Worm (Caenorhabditis elegans) whole organism, late embryonic: ENCODE results near the gene T25B2.1.

Experiments used
- C08G9.2 ChIP-seq: sonication (generic microtip); optimal IDR thresholded peaks from 2 replicates; lab custom pipeline; 2016; ENCODE audit warnings: mild to moderate bottlenecking, missing genetic modification characterization, moderate library complexity, missing compliant biosample characterization
- C38D4.7 ChIP-seq: fragments of 200-800 bp; sonication (Bioruptor generic); optimal IDR thresholded peaks from 2 replicates; lab custom pipeline; 2018; ENCODE audit warnings: mild to moderate bottlenecking, missing genetic modification characterization, moderate library complexity, missing compliant biosample characterization
- F13H6.1 ChIP-seq: sonication (generic microtip); optimal IDR thresholded peaks from 2 replicates; lab custom pipeline; 2016; ENCODE audit warnings: missing genetic modification characterization, missing compliant biosample characterization
- K02D7.2 ChIP-seq: sonication (generic microtip); optimal IDR thresholded peaks from 2 replicates; lab custom pipeline; 2017; ENCODE audit warnings: mild to moderate bottlenecking, missing genetic modification characterization, missing compliant biosample characterization
- ceh-14 ChIP-seq: sonication (generic microtip); optimal IDR thresholded peaks from 2 replicates; lab custom pipeline; 2016; ENCODE audit warnings: missing genotype, missing genetic modification characterization, missing compliant biosample characterization
- ceh-19 ChIP-seq: fragments of 200-800 bp; sonication (Bioruptor generic); optimal IDR thresholded peaks from 2 replicates; lab custom pipeline; 2018; ENCODE audit warnings: mild to moderate bottlenecking, missing genetic modification characterization, missing compliant biosample characterization
- ceh-22 ChIP-seq: sonication (generic microtip); optimal IDR thresholded peaks from 2 replicates; lab custom pipeline; 2017; ENCODE audit warnings: missing biosample characterization, missing genetic modification characterization
- ceh-31 ChIP-seq: sonication (generic microtip); optimal IDR thresholded peaks from 2 replicates; lab custom pipeline; 2016; ENCODE audit warnings: missing genetic modification characterization, missing compliant biosample characterization
- ceh-45 ChIP-seq: fragments of 200-800 bp; sonication (Bioruptor generic); IDR thresholded peaks from 2 replicates; pipeline ENCODE4 v1.3.6; 2022; ENCODE audit warnings: missing genetic modification reagents, missing genetic modification characterization, missing compliant biosample characterization
- ceh-48 ChIP-seq: sonication (generic microtip); optimal IDR thresholded peaks from 2 replicates; lab custom pipeline; 2016; ENCODE audit warnings: missing genetic modification characterization, inconsistent platforms, missing compliant biosample characterization
- ceh-6 ChIP-seq: fragments of 200-800 bp; sonication (Bioruptor generic); optimal IDR thresholded peaks from 2 replicates; lab custom pipeline; 2018; ENCODE audit warnings: mild to moderate bottlenecking, missing genetic modification characterization, missing compliant biosample characterization
- ceh-9 ChIP-seq: sonication (generic microtip); optimal IDR thresholded peaks from 2 replicates; lab custom pipeline; 2016; ENCODE audit warnings: mild to moderate bottlenecking, missing genetic modification characterization, inconsistent platforms, missing compliant biosample characterization
- che-1 ChIP-seq: sonication (generic microtip); optimal IDR thresholded peaks from 2 replicates; lab custom pipeline; 2016; ENCODE audit warnings: mild to moderate bottlenecking, missing genetic modification characterization, missing compliant biosample characterization
- dmd-4 ChIP-seq: sonication (generic microtip); optimal IDR thresholded peaks from 2 replicates; lab custom pipeline; 2016; ENCODE audit warnings: borderline replicate concordance, missing genetic modification characterization, missing compliant biosample characterization
- dve-1 ChIP-seq: sonication (generic microtip); optimal IDR thresholded peaks from 2 replicates; lab custom pipeline; 2017; ENCODE audit warnings: antibody characterized with exemption, mild to moderate bottlenecking, missing genetic modification characterization, missing compliant biosample characterization
- elt-2 ChIP-seq: sonication (generic microtip); optimal IDR thresholded peaks from 2 replicates; lab custom pipeline; 2016; ENCODE audit warnings: missing genetic modification reagents, missing genetic modification characterization, missing compliant biosample characterization
- hlh-30 ChIP-seq: sonication (generic microtip); optimal IDR thresholded peaks from 2 replicates; lab custom pipeline; 2017; ENCODE audit warnings: antibody characterized with exemption, missing genetic modification characterization, missing compliant biosample characterization; ENCODE audit not compliant: insufficient read depth
- hlh-6 ChIP-seq: sonication (generic microtip); optimal IDR thresholded peaks from 2 replicates; lab custom pipeline; 2016; ENCODE audit warnings: missing genotype, missing genetic modification characterization, missing compliant biosample characterization
- hlh-8 ChIP-seq: sonication (generic microtip); optimal IDR thresholded peaks from 2 replicates; lab custom pipeline; 2016; ENCODE audit warnings: missing genotype, missing genetic modification characterization, missing compliant biosample characterization
- lin-11 ChIP-seq: fragments of 200-800 bp; sonication (Bioruptor generic); optimal IDR thresholded peaks from 2 replicates; lab custom pipeline; 2018; ENCODE audit warnings: mild to moderate bottlenecking, missing genetic modification characterization, missing compliant biosample characterization
- madf-2 ChIP-seq: sonication (generic microtip); optimal IDR thresholded peaks from 2 replicates; lab custom pipeline; 2017; ENCODE audit warnings: missing genetic modification characterization, missing compliant biosample characterization
- mec-3 ChIP-seq: sonication (generic microtip); optimal IDR thresholded peaks from 2 replicates; lab custom pipeline; 2016; ENCODE audit warnings: borderline replicate concordance, missing genetic modification characterization, missing compliant biosample characterization
- nfya-1 ChIP-seq: sonication (generic microtip); optimal IDR thresholded peaks from 2 replicates; lab custom pipeline; 2017; ENCODE audit warnings: missing genetic modification characterization, mild to moderate bottlenecking, missing compliant biosample characterization, antibody characterized with exemption, moderate library complexity
- odd-2 ChIP-seq: sonication (generic microtip); optimal IDR thresholded peaks from 2 replicates; lab custom pipeline; 2017; ENCODE audit warnings: antibody characterized with exemption, mild to moderate bottlenecking, missing genetic modification characterization, missing compliant biosample characterization
- pax-1 ChIP-seq: fragments of 150-350 bp; optimal IDR thresholded peaks from 2 replicates; lab custom pipeline; 2014; ENCODE audit warnings: missing biosample characterization, missing genetic modification characterization
- pha-2 ChIP-seq: sonication (generic microtip); optimal IDR thresholded peaks from 2 replicates; lab custom pipeline; 2017; ENCODE audit warnings: mild to moderate bottlenecking, missing genetic modification characterization, missing compliant biosample characterization
- pros-1 ChIP-seq: fragments of 150-350 bp; optimal IDR thresholded peaks from 2 replicates; lab custom pipeline; 2014; ENCODE audit warnings: missing biosample characterization, missing genetic modification reagents, missing genetic modification characterization
- ref-2 ChIP-seq: sonication (generic microtip); optimal IDR thresholded peaks from 2 replicates; lab custom pipeline; 2016; ENCODE audit warnings: missing genetic modification characterization, missing compliant biosample characterization
- rnt-1 ChIP-seq: sonication (generic microtip); optimal IDR thresholded peaks from 2 replicates; lab custom pipeline; 2016; ENCODE audit warnings: missing genetic modification characterization, missing compliant biosample characterization
- sdc-2 ChIP-seq: sonication (generic microtip); optimal IDR thresholded peaks from 2 replicates; lab custom pipeline; 2016; ENCODE audit warnings: missing genotype, missing genetic modification characterization, missing compliant biosample characterization
- syd-9 ChIP-seq: sonication (generic microtip); optimal IDR thresholded peaks from 2 replicates; lab custom pipeline; 2016; ENCODE audit warnings: mild to moderate bottlenecking, missing genetic modification characterization, moderate library complexity, missing compliant biosample characterization
- tbx-2 ChIP-seq: sonication (generic microtip); optimal IDR thresholded peaks from 2 replicates; lab custom pipeline; 2016; ENCODE audit warnings: missing genetic modification characterization, missing compliant biosample characterization
- ttx-3 ChIP-seq: sonication (generic microtip); optimal IDR thresholded peaks from 2 replicates; lab custom pipeline; 2016; ENCODE audit warnings: missing genetic modification reagents, missing genetic modification characterization, missing compliant biosample characterization
- unc-42 ChIP-seq: sonication (generic microtip); optimal IDR thresholded peaks from 2 replicates; lab custom pipeline; 2016; ENCODE audit warnings: missing genotype, missing genetic modification characterization, missing compliant biosample characterization
- unc-55 ChIP-seq: sonication (generic microtip); optimal IDR thresholded peaks from 2 replicates; lab custom pipeline; 2017; ENCODE audit warnings: missing biosample characterization, missing genetic modification reagents, missing genetic modification characterization
- unc-86 ChIP-seq: sonication (generic microtip); optimal IDR thresholded peaks from 2 replicates; lab custom pipeline; 2016; ENCODE audit warnings: missing genetic modification characterization, missing compliant biosample characterization
- zip-5 ChIP-seq: sonication (generic microtip); optimal IDR thresholded peaks from 2 replicates; lab custom pipeline; 2016; ENCODE audit warnings: missing genetic modification characterization, missing compliant biosample characterization

Gene T25B2.1

DNA sequence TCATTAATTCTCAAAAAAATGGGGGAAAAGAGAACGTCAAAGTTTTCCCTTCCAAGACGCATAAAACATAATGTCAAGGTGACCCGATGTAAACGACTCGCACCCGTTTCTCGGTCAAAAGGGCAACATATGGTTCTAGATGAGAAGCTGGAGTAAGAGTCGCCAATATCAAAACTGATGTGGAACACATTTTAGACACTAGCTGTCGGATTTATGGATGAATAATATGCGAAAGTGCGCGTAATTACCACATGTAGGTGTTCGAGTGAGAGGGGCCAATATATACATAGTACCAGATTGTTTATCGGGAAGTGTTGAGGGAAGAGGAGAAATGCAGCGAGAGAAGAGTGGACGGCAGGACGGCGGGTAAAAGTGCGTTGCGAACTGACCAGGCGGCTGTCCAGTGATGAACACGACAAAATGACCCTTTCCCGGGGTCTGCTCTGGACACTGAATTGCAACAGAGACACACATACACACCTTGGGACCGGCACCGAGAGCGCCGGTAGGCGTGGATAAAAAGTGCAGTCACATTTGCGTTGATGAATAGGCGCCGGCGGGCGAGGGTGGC, 22.7 kb upstream of the T25B2.1 start:
- TF ChIP-seq ceh-31 (tag; lab: Kevin White, UChicago) (peak; percentile 58), C38D4.7 (GFP tag; lab: Kevin White, UChicago) (peak; percentile 21), odd-2 (tag; lab: Kevin White, UChicago) (no peak), tbx-2 (tag; lab: Kevin White, UChicago) (peak; percentile 47), rnt-1 (peak; percentile 41), nfya-1 (tag; lab: Kevin White, UChicago) (peak; percentile 15), madf-2 (tag; lab: Kevin White, UChicago) (no peak), ceh-6 (GFP tag; lab: Kevin White, UChicago) (no peak), unc-55 (GFP tag; lab: Kevin White, UChicago) (peak; percentile 37), sdc-2 (tag; lab: Kevin White, UChicago) (peak; percentile 4), pha-2 (tag; lab: Kevin White, UChicago) (no peak), ceh-45 (no peak), hlh-6 (tag; lab: Kevin White, UChicago) (peak; percentile 62), lin-11 (tag; lab: Kevin White, UChicago) (no peak), ref-2 (tag; lab: Kevin White, UChicago) (peak; percentile 43), hlh-8 (tag; lab: Kevin White, UChicago) (peak; percentile 72), ceh-19 (peak; percentile 30), C08G9.2 (tag; lab: Kevin White, UChicago) (no peak)

DNA sequence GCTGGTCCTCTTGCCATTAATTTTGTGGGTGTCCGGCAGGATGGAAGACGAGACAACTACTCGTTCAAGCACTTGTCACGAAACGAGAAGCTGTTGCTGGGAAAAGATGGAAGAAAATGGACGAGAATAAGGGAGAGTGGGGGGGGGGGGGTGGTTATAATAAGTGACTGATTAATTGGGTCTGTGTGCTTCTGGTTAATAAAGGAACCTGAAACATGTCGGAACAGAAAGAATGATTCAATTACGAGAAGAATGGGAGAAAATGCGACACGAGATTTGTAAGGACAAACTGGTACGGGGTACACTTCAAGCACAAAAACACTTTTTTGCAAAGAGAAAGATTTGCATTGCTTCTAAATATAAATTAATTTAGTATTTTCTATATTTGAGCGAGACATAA, 18.3 kb upstream of the T25B2.1 start:
- TF ChIP-seq dve-1 (no peak), unc-42 (tag; lab: Kevin White, UChicago) (peak; percentile 83), K02D7.2 (no peak)

DNA sequence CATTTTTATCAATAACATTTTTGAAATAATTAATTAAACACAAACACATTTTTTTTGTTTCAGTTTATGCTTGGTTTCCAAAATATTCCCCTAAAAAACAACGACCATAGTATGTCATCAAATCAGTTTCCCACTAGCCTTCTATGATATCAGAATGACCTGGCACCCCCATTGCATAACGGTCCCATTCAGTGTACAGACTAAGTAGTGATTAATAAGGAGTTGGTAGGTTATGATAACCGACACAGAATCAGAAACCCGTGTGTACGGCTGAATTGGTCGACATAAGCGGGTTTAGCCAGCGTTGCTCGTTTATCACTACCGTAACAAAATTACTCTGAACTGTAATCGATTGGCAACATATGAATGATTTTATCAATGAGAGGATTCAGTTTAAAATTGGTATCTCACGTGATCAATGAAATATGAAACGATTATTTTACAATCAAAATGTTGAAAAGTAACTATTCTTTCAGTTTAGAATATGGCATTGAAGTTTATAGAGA, 16.3 kb upstream of the T25B2.1 start:
- TF ChIP-seq pha-2 (tag; lab: Kevin White, UChicago) (no peak), elt-2 (tag; lab: Kevin White, UChicago) (peak; percentile 50)
- TF ChIP-seq, all 69 proteins: peak for 1

- no peak for TF ChIP-seq pax-1 (tag; lab: Kevin White, UChicago)
- no peak for TF ChIP-seq odd-2 (tag; lab: Kevin White, UChicago)
- no peak for TF ChIP-seq mec-3
- TF ChIP-seq dve-1, result no peak
- TF ChIP-seq ceh-9 (tag; lab: Kevin White, UChicago), result no peak
- no peak for TF ChIP-seq che-1 (tag; lab: Kevin White, UChicago)
- TF ChIP-seq F13H6.1 (tag; lab: Kevin White, UChicago), result no peak
- TF ChIP-seq dmd-4 (tag; lab: Kevin White, UChicago), result no peak
- no peak for TF ChIP-seq ceh-45
- TF ChIP-seq ref-2 (tag; lab: Kevin White, UChicago), result no peak
- TF ChIP-seq hlh-30, result no peak
- TF ChIP-seq rnt-1, result no peak
- no peak for TF ChIP-seq ceh-48 (tag; lab: Kevin White, UChicago)
- no peak for TF ChIP-seq unc-42 (tag; lab: Kevin White, UChicago)
- TF ChIP-seq zip-5 (tag; lab: Kevin White, UChicago), result no peak
- TF ChIP-seq madf-2 (tag; lab: Kevin White, UChicago), result no peak
- TF ChIP-seq, all 69 proteins: peak for 0
These were observed 14.2 kb upstream of the T25B2.1 start for ce11 chrX:6159562-6159961.

DNA sequence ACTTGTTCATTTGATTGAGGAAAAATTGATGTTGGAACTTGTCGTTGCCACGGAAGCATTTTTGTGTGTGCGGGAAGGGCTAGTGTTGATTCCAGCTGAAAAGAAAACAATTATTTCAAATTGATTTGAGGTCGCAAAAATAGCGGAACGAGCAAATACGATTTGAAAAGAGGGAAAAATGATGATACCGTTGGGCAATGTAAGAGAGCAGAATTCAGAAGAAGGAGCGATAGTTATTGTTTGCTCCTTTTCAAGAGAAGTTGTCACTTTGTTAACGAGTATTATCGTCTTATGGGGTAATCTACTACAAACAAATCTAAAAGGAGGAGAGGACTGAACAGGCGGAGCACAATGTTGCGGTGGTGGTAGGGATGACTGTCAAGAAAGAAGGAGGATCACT, 13.3 kb upstream of the T25B2.1 start, which contains the start of gene odd-2:
Gene odd-2 (minus strand): TSS at position 101 of the 400 bp plus-strand sequence.
- TF ChIP-seq unc-86 (no peak), ttx-3 (tag; lab: Kevin White, UChicago) (no peak), madf-2 (tag; lab: Kevin White, UChicago) (no peak), pros-1 (no peak), ceh-14 (no peak), ceh-48 (tag; lab: Kevin White, UChicago) (no peak), hlh-6 (tag; lab: Kevin White, UChicago) (no peak), ceh-22 (tag; lab: Kevin White, UChicago) (no peak), che-1 (tag; lab: Kevin White, UChicago) (no peak), dmd-4 (tag; lab: Kevin White, UChicago) (no peak), C38D4.7 (GFP tag; lab: Kevin White, UChicago) (no peak), C08G9.2 (tag; lab: Kevin White, UChicago) (no peak), syd-9 (tag; lab: Kevin White, UChicago) (no peak), elt-2 (tag; lab: Kevin White, UChicago) (no peak)
- TF ChIP-seq, all 69 proteins: peak for 0
